Worm (Caenorhabditis elegans) whole organism, late embryonic: ENCODE results near the gene F16G10.1.

Source experiments
- C08G9.2 ChIP-seq: sonication (generic microtip); optimal IDR thresholded peaks from 2 replicates; lab custom pipeline; 2016; ENCODE audit warnings: mild to moderate bottlenecking, missing genetic modification characterization, moderate library complexity, missing compliant biosample characterization
- C38D4.7 ChIP-seq: fragments of 200-800 bp; sonication (Bioruptor generic); optimal IDR thresholded peaks from 2 replicates; lab custom pipeline; 2018; ENCODE audit warnings: mild to moderate bottlenecking, missing genetic modification characterization, moderate library complexity, missing compliant biosample characterization
- Y22D7AL.16 ChIP-seq: sonication (generic microtip); optimal IDR thresholded peaks from 2 replicates; lab custom pipeline; 2016; ENCODE audit warnings: missing genetic modification characterization, missing compliant biosample characterization
- ama-1 ChIP-seq: fragments of 150-350 bp; optimal IDR thresholded peaks from 2 replicates; lab custom pipeline; 2014
- ceh-9 ChIP-seq: sonication (generic microtip); optimal IDR thresholded peaks from 2 replicates; lab custom pipeline; 2016; ENCODE audit warnings: mild to moderate bottlenecking, missing genetic modification characterization, inconsistent platforms, missing compliant biosample characterization
- dmd-4 ChIP-seq: sonication (generic microtip); optimal IDR thresholded peaks from 2 replicates; lab custom pipeline; 2016; ENCODE audit warnings: borderline replicate concordance, missing genetic modification characterization, missing compliant biosample characterization
- elt-2 ChIP-seq: sonication (generic microtip); optimal IDR thresholded peaks from 2 replicates; lab custom pipeline; 2016; ENCODE audit warnings: missing genetic modification reagents, missing genetic modification characterization, missing compliant biosample characterization
- ets-4 ChIP-seq: sonication (generic microtip); optimal IDR thresholded peaks from 2 replicates; lab custom pipeline; 2016; ENCODE audit warnings: missing genetic modification characterization, missing compliant biosample characterization
- hlh-8 ChIP-seq: sonication (generic microtip); optimal IDR thresholded peaks from 2 replicates; lab custom pipeline; 2016; ENCODE audit warnings: missing genotype, missing genetic modification characterization, missing compliant biosample characterization
- lin-11 ChIP-seq: fragments of 200-800 bp; sonication (Bioruptor generic); optimal IDR thresholded peaks from 2 replicates; lab custom pipeline; 2018; ENCODE audit warnings: mild to moderate bottlenecking, missing genetic modification characterization, missing compliant biosample characterization
- nhr-11 ChIP-seq: fragments of 150-350 bp; optimal IDR thresholded peaks from 2 replicates; lab custom pipeline; 2014; ENCODE audit warnings: missing biosample characterization, missing genetic modification characterization
- pqm-1 ChIP-seq: sonication (generic microtip); optimal IDR thresholded peaks from 2 replicates; lab custom pipeline; 2016; ENCODE audit warnings: missing genetic modification characterization, missing compliant biosample characterization
- rnt-1 ChIP-seq: sonication (generic microtip); optimal IDR thresholded peaks from 2 replicates; lab custom pipeline; 2016; ENCODE audit warnings: missing genetic modification characterization, missing compliant biosample characterization
- unc-3 ChIP-seq, 2 experiments: fragments of 200-800 bp in 1 of 2; sonication (Bioruptor generic) in 1 of 2; sonication (generic microtip) in 1 of 2; conservative IDR thresholded peaks in 1 of 2; optimal IDR thresholded peaks in 1 of 2; 2 replicates each; pipeline versions ENCODE4 v1.3.6 to Lab custom; 2016 to 2022; ENCODE audit warnings: missing compliant biosample characterization in 2 of 2, missing genetic modification characterization in 2 of 2, missing genetic modification reagents in 1 of 2

- TF ChIP-seq C08G9.2: no peak
- TF ChIP-seq elt-2: no peak
- no peak for TF ChIP-seq unc-3 (GFP tag; conservative IDR thresholded peaks at IDR 0.05; lab: Robert Waterston, UW)
- no peak for TF ChIP-seq unc-3 (tag; optimal IDR thresholded peaks at IDR 0.05; lab: Kevin White, UChicago)
- TF ChIP-seq nhr-11 (tag; lab: Kevin White, UChicago): no peak
- no peak for TF ChIP-seq ets-4 (tag; lab: Kevin White, UChicago)
- no peak for TF ChIP-seq rnt-1
- no peak for TF ChIP-seq pqm-1 (tag; lab: Kevin White, UChicago)
- no peak for TF ChIP-seq ama-1 (lab: Kevin White, UChicago)
- no peak for TF ChIP-seq dmd-4 (tag; lab: Kevin White, UChicago)
- TF ChIP-seq lin-11 (tag; lab: Kevin White, UChicago): no peak
- no peak for TF ChIP-seq Y22D7AL.16 (tag; lab: Kevin White, UChicago)
- TF ChIP-seq hlh-8 (tag; lab: Kevin White, UChicago): no peak
- no peak for TF ChIP-seq ceh-9 (tag; lab: Kevin White, UChicago)
- no peak for TF ChIP-seq C38D4.7
These were observed 40.4 kb upstream of the F16G10.1 start, which contains the start of gene F43C11.11 for ce11 chrII:2363673-2364072.
